Fruit fly (Drosophila melanogaster) whole organism, embryonic: ENCODE data around the gene Eh.

Experiments used
- Adf1 ChIP-seq: fragments of 200-800 bp; sonication (Bioruptor generic); IDR thresholded peaks from 2 replicates; pipeline ENCODE4 v1.3.6; 2022; ENCODE audit warnings: missing biosample characterization, missing genetic modification characterization
- Atf-2 ChIP-seq: fragments of 200-800 bp; sonication (Bioruptor generic); optimal IDR thresholded peaks from 2 replicates; lab custom pipeline; 2016; ENCODE audit warnings: missing biosample characterization, missing genetic modification characterization
- CG10979 ChIP-seq: fragments of 200-800 bp; sonication (Bioruptor generic); optimal IDR thresholded peaks from 2 replicates; lab custom pipeline; 2018; ENCODE audit warnings: missing biosample characterization, mild to moderate bottlenecking, missing genetic modification characterization, moderate library complexity
- CG11247 ChIP-seq: fragments of 200-800 bp; sonication (Bioruptor generic); IDR thresholded peaks from 2 replicates; pipeline ENCODE4 v1.3.6; 2022; ENCODE audit warnings: missing biosample characterization, missing genetic modification characterization
- CG12104 ChIP-seq: fragments of 200-800 bp; sonication (Bioruptor generic); optimal IDR thresholded peaks from 3 replicates; lab custom pipeline; 2016; ENCODE audit warnings: missing biosample characterization, missing genetic modification characterization
- CG12744 ChIP-seq: fragments of 200-800 bp; sonication (Bioruptor generic); optimal IDR thresholded peaks from 2 replicates; lab custom pipeline; 2016; ENCODE audit warnings: missing biosample characterization, missing genetic modification characterization
- CG14441 ChIP-seq: fragments of 200-800 bp; sonication (Bioruptor generic); IDR thresholded peaks from 2 replicates; pipeline ENCODE4 v1.3.6; 2022; ENCODE audit warnings: missing biosample characterization, missing genetic modification characterization
- CG14965 ChIP-seq: fragments of 200-800 bp; sonication (Bioruptor generic); optimal IDR thresholded peaks from 2 replicates; lab custom pipeline; 2016; ENCODE audit warnings: missing biosample characterization, missing genetic modification characterization, borderline replicate concordance
- CG16815 ChIP-seq: fragments of 200-800 bp; sonication (Bioruptor generic); optimal IDR thresholded peaks from 3 replicates; lab custom pipeline; 2017; ENCODE audit warnings: missing biosample characterization, mild to moderate bottlenecking, missing genetic modification characterization
- CG1792 ChIP-seq: fragments of 200-800 bp; sonication (Bioruptor generic); optimal IDR thresholded peaks from 2 replicates; lab custom pipeline; 2016; ENCODE audit warnings: missing biosample characterization, missing genetic modification characterization
- CG18764 ChIP-seq: fragments of 200-800 bp; sonication (Bioruptor generic); optimal IDR thresholded peaks from 3 replicates; lab custom pipeline; 2016; ENCODE audit warnings: missing biosample characterization, missing genetic modification characterization
- CG2120 ChIP-seq: fragments of 200-800 bp; sonication (Bioruptor generic); optimal IDR thresholded peaks from 3 replicates; lab custom pipeline; 2016; ENCODE audit warnings: missing biosample characterization, missing genetic modification characterization
- CG2678 ChIP-seq: fragments of 200-800 bp; sonication (Bioruptor generic); optimal IDR thresholded peaks from 3 replicates; lab custom pipeline; 2019; ENCODE audit warnings: missing biosample characterization, mild to moderate bottlenecking, missing genetic modification characterization, moderate library complexity
- CG34376 ChIP-seq: fragments of 200-800 bp; sonication (Bioruptor generic); optimal IDR thresholded peaks from 2 replicates; lab custom pipeline; 2018; ENCODE audit warnings: missing biosample characterization, mild to moderate bottlenecking, missing genetic modification characterization
- CG3838 ChIP-seq: fragments of 200-800 bp; sonication (Bioruptor generic); optimal IDR thresholded peaks from 3 replicates; lab custom pipeline; 2016; ENCODE audit warnings: missing biosample characterization, missing genetic modification characterization
- CG4424 ChIP-seq: fragments of 200-800 bp; sonication (Bioruptor generic); optimal IDR thresholded peaks from 3 replicates; lab custom pipeline; 2016; ENCODE audit warnings: missing biosample characterization, missing genetic modification characterization
- CG5180 ChIP-seq: fragments of 200-800 bp; sonication (Bioruptor generic); optimal IDR thresholded peaks from 3 replicates; lab custom pipeline; 2017; ENCODE audit warnings: missing biosample characterization, missing genetic modification characterization, mild to moderate bottlenecking, moderate library complexity, missing genetic modification reagents
- CG6813 ChIP-seq: fragments of 200-800 bp; sonication (Bioruptor generic); optimal IDR thresholded peaks from 2 replicates; lab custom pipeline; 2017; ENCODE audit warnings: missing biosample characterization, missing genetic modification characterization, mild to moderate bottlenecking, moderate library complexity, missing genetic modification reagents
- CG7987 ChIP-seq: fragments of 200-800 bp; sonication (Bioruptor generic); optimal IDR thresholded peaks from 2 replicates; lab custom pipeline; 2018; ENCODE audit warnings: missing biosample characterization, mild to moderate bottlenecking, missing genetic modification characterization, moderate library complexity
- CG9215 ChIP-seq: fragments of 200-800 bp; sonication (Bioruptor generic); IDR thresholded peaks from 2 replicates; pipeline ENCODE4 v1.3.6; 2022; ENCODE audit warnings: missing biosample characterization, missing genetic modification characterization
- CG9727 ChIP-seq: fragments of 200-800 bp; sonication (Bioruptor generic); optimal IDR thresholded peaks from 3 replicates; lab custom pipeline; 2017; ENCODE audit warnings: missing biosample characterization, mild to moderate bottlenecking, missing genetic modification characterization
- CHES-1-like ChIP-seq: fragments of 200-800 bp; sonication (Bioruptor generic); optimal IDR thresholded peaks from 2 replicates; lab custom pipeline; 2016; ENCODE audit warnings: missing biosample characterization, missing genetic modification characterization
- Ets65A ChIP-seq: fragments of 200-800 bp; sonication (Bioruptor generic); peaks from one replicate; lab custom pipeline; 2016; ENCODE audit warnings: missing biosample characterization, missing genetic modification characterization
- Hmr ChIP-seq: fragments of 200-800 bp; sonication (Bioruptor generic); optimal IDR thresholded peaks from 3 replicates; lab custom pipeline; 2017; ENCODE audit warnings: mild to moderate bottlenecking, missing biosample characterization, missing genetic modification reagents, missing genetic modification characterization
- Med ChIP-seq: fragments of 200-800 bp; sonication (Bioruptor generic); peaks from one replicate; lab custom pipeline; 2016; ENCODE audit warnings: missing biosample characterization, missing genetic modification characterization, mild to moderate bottlenecking, inconsistent platforms, moderate library complexity
- Sox100B ChIP-seq: fragments of 200-800 bp; sonication (Bioruptor generic); optimal IDR thresholded peaks from 3 replicates; lab custom pipeline; 2018; ENCODE audit warnings: missing biosample characterization, mild to moderate bottlenecking, missing genetic modification characterization
- Tbp ChIP-seq: fragments of >200 bp; optimal IDR thresholded peaks from 2 replicates; lab custom pipeline; 2018; ENCODE audit warnings: missing biosample characterization, missing genetic modification characterization
- ase ChIP-seq: fragments of 200-800 bp; sonication (Bioruptor generic); IDR thresholded peaks from 3 replicates; pipeline ENCODE4 v1.3.6; 2022; ENCODE audit warnings: missing biosample characterization, missing genetic modification characterization
- danr ChIP-seq: fragments of 200-800 bp; sonication (Bioruptor generic); IDR thresholded peaks from 2 replicates; pipeline ENCODE4 v1.3.6; 2022; ENCODE audit warnings: missing biosample characterization, missing genetic modification characterization
- dm ChIP-seq: fragments of 200-800 bp; sonication (Bioruptor generic); optimal IDR thresholded peaks from 3 replicates; lab custom pipeline; 2016; ENCODE audit warnings: missing biosample characterization, missing genetic modification characterization
- emc ChIP-seq: fragments of 200-800 bp; sonication (Bioruptor generic); optimal IDR thresholded peaks from 2 replicates; lab custom pipeline; 2016; ENCODE audit warnings: missing biosample characterization, missing genetic modification characterization
- ftz-f1 ChIP-seq: fragments of 200-800 bp; sonication (Bioruptor generic); optimal IDR thresholded peaks from 2 replicates; lab custom pipeline; 2016; ENCODE audit warnings: missing biosample characterization, missing genetic modification characterization
- ham ChIP-seq: fragments of 200-800 bp; sonication (Bioruptor generic); IDR thresholded peaks from 2 replicates; pipeline ENCODE4 v1.3.6; 2022; ENCODE audit warnings: missing biosample characterization, missing genetic modification characterization
- jigr1 ChIP-seq: fragments of 200-800 bp; sonication (Bioruptor generic); IDR thresholded peaks from 3 replicates; pipeline ENCODE4 v1.3.6; 2022; ENCODE audit warnings: missing biosample characterization, missing genetic modification characterization
- jumu ChIP-seq: fragments of 200-800 bp; sonication (Bioruptor generic); optimal IDR thresholded peaks from 3 replicates; lab custom pipeline; 2016; ENCODE audit warnings: missing biosample characterization, missing genetic modification characterization
- klu ChIP-seq: fragments of 200-800 bp; sonication (Bioruptor generic); IDR thresholded peaks from 2 replicates; pipeline ENCODE4 v1.3.6; 2022; ENCODE audit warnings: missing biosample characterization, missing genetic modification characterization
- lbe ChIP-seq: fragments of 200-800 bp; sonication (Bioruptor generic); optimal IDR thresholded peaks from 2 replicates; lab custom pipeline; 2016; ENCODE audit warnings: missing biosample characterization, mild to moderate bottlenecking, missing genetic modification characterization
- lmd ChIP-seq: fragments of 200-800 bp; sonication (Bioruptor generic); IDR thresholded peaks from 2 replicates; pipeline ENCODE4 v1.3.6; 2022; ENCODE audit warnings: missing biosample characterization, missing genetic modification characterization
- otp ChIP-seq: fragments of 200-800 bp; sonication (Bioruptor generic); IDR thresholded peaks from 3 replicates; pipeline ENCODE4, ENCODE4 v1.3.6; 2022; ENCODE audit warnings: missing biosample characterization, missing genetic modification characterization
- sens ChIP-seq: fragments of 200-800 bp; sonication (Bioruptor generic); peaks from one replicate; lab custom pipeline; 2016; ENCODE audit warnings: missing biosample characterization, missing genetic modification characterization
- slp2 ChIP-seq: fragments of 200-800 bp; sonication (Bioruptor generic); optimal IDR thresholded peaks from 2 replicates; lab custom pipeline; 2016; ENCODE audit warnings: missing biosample characterization, missing genetic modification characterization
- sqz ChIP-seq: fragments of 200-800 bp; sonication (Bioruptor generic); optimal IDR thresholded peaks from 3 replicates; lab custom pipeline; 2018; ENCODE audit warnings: missing biosample characterization, mild to moderate bottlenecking, missing genetic modification characterization
- wek ChIP-seq: fragments of 200-800 bp; sonication (Bioruptor generic); optimal IDR thresholded peaks from 3 replicates; lab custom pipeline; 2018; ENCODE audit warnings: missing biosample characterization, mild to moderate bottlenecking, missing genetic modification characterization, moderate library complexity
- zf30C ChIP-seq: fragments of 200-800 bp; sonication (Bioruptor generic); optimal IDR thresholded peaks from 3 replicates; lab custom pipeline; 2018; ENCODE audit warnings: missing biosample characterization, mild to moderate bottlenecking, missing genetic modification characterization

Eh gene

dm6 chr3R:17405009-17405408 lies 43.6 kb downstream of the Eh start, which contains the start of gene CG42823:
TSS of gene CG42823 (minus strand) at chr3R:17405109.
- TF ChIP-seq slp2 (GFP tag; lab: Kevin White, UChicago) (no peak), sqz (GFP tag; lab: Kevin White, UChicago) (no peak), Adf1 (no peak), CG9727 (GFP tag; lab: Kevin White, UChicago) (no peak), otp (no peak), Sox100B (no peak), klu (GFP tag; lab: Robert Waterston, UW) (no peak), jigr1 (GFP tag; lab: Robert Waterston, UW) (no peak), CG5180 (GFP tag; lab: Kevin White, UChicago) (no peak), ase (GFP tag; lab: Robert Waterston, UW) (no peak), lmd (GFP tag; lab: Robert Waterston, UW) (no peak), CG12104 (no peak)

- TF ChIP-seq CG16815 (GFP tag; lab: Kevin White, UChicago) (no peak), jigr1 (GFP tag; lab: Robert Waterston, UW) (no peak), sens (GFP tag; lab: Kevin White, UChicago) (peak; percentile 15), jumu (GFP tag; lab: Kevin White, UChicago) (no peak), CG11247 (GFP tag; lab: Robert Waterston, UW) (no peak), Hmr (peak; percentile 66), CG2678 (peak; percentile 6), CG2120 (GFP tag; lab: Kevin White, UChicago) (peak; percentile 32), lbe (GFP tag; lab: Kevin White, UChicago) (peak; percentile 75), CG7987 (GFP tag; lab: Kevin White, UChicago) (no peak), Med (GFP tag; lab: Kevin White, UChicago) (peak; percentile 33)
Measured at dm6 chr3R:17404155-17404554, 44.5 kb downstream of the Eh start.

- TF ChIP-seq CG34376 (GFP tag; lab: Kevin White, UChicago) (no peak), CG3838 (GFP tag; lab: Kevin White, UChicago) (no peak), Tbp (GFP tag; lab: Kevin White, UChicago) (no peak), CG9215 (no peak)
- TF ChIP-seq, all 482 proteins: peak for 0
Measured at dm6 chr3R:17403618-17404017, 45.0 kb downstream of the Eh start, which contains the start of gene CG34280. TSS of gene CG34280 (minus strand) at chr3R:17403718.

dm6 chr3R:17403188-17403587 lies 45.5 kb downstream of the Eh start, which contains the start of gene CG34279:
TSS of gene CG34279 (minus strand) at chr3R:17403288.
- no peak for TF ChIP-seq zf30C (GFP tag; lab: Kevin White, UChicago)
- no peak for TF ChIP-seq CHES-1-like (GFP tag; lab: Kevin White, UChicago)
- TF ChIP-seq wek (GFP tag; lab: Kevin White, UChicago), result no peak
- no peak for TF ChIP-seq CG34376 (GFP tag; lab: Kevin White, UChicago)
- TF ChIP-seq CG12744, result no peak
- TF ChIP-seq CG14441 (GFP tag; lab: Robert Waterston, UW), result no peak
- no peak for TF ChIP-seq CG4424 (GFP tag; lab: Kevin White, UChicago)
- no peak for TF ChIP-seq emc
- no peak for TF ChIP-seq ham (GFP tag; lab: Robert Waterston, UW)
- TF ChIP-seq Atf-2 (GFP tag; lab: Kevin White, UChicago), result no peak
- no peak for TF ChIP-seq dm (GFP tag; lab: Kevin White, UChicago)
- no peak for TF ChIP-seq Ets65A (GFP tag; lab: Kevin White, UChicago)
- TF ChIP-seq CG18764 (GFP tag; lab: Kevin White, UChicago), result no peak
- no peak for TF ChIP-seq CG14965
- no peak for TF ChIP-seq danr (GFP tag; lab: Robert Waterston, UW)
- TF ChIP-seq ftz-f1 (GFP tag; lab: Kevin White, UChicago), result no peak
- TF ChIP-seq CG1792 (GFP tag; lab: Kevin White, UChicago), result no peak
- TF ChIP-seq CG10979, result no peak
- TF ChIP-seq CG6813 (GFP tag; lab: Kevin White, UChicago), result no peak
